Worm (Caenorhabditis elegans) whole organism, late embryonic: ENCODE data around the gene C25G6.4.

Source experiments
- C08G9.2 ChIP-seq: sonication (generic microtip); optimal IDR thresholded peaks from 2 replicates; lab custom pipeline; 2016; ENCODE audit warnings: mild to moderate bottlenecking, missing genetic modification characterization, moderate library complexity, missing compliant biosample characterization
- K09A11.1 ChIP-seq: sonication (generic microtip); optimal IDR thresholded peaks from 2 replicates; lab custom pipeline; 2017; ENCODE audit warnings: antibody characterized with exemption, mild to moderate bottlenecking, missing genetic modification characterization, missing compliant biosample characterization; ENCODE audit not compliant: insufficient read depth
- Y22D7AL.16 ChIP-seq: sonication (generic microtip); optimal IDR thresholded peaks from 2 replicates; lab custom pipeline; 2016; ENCODE audit warnings: missing genetic modification characterization, missing compliant biosample characterization
- ama-1 ChIP-seq: fragments of 150-350 bp; optimal IDR thresholded peaks from 2 replicates; lab custom pipeline; 2014
- ceh-14 ChIP-seq: sonication (generic microtip); optimal IDR thresholded peaks from 2 replicates; lab custom pipeline; 2016; ENCODE audit warnings: missing genotype, missing genetic modification characterization, missing compliant biosample characterization
- ceh-19 ChIP-seq: fragments of 200-800 bp; sonication (Bioruptor generic); optimal IDR thresholded peaks from 2 replicates; lab custom pipeline; 2018; ENCODE audit warnings: mild to moderate bottlenecking, missing genetic modification characterization, missing compliant biosample characterization
- ceh-22 ChIP-seq: sonication (generic microtip); optimal IDR thresholded peaks from 2 replicates; lab custom pipeline; 2017; ENCODE audit warnings: missing biosample characterization, missing genetic modification characterization
- ceh-24 ChIP-seq: sonication (generic microtip); optimal IDR thresholded peaks from 2 replicates; lab custom pipeline; 2016; ENCODE audit warnings: mild to moderate bottlenecking, missing genetic modification characterization, missing compliant biosample characterization
- ceh-30 ChIP-seq: fragments of 150-350 bp; optimal IDR thresholded peaks from 2 replicates; lab custom pipeline; 2014; ENCODE audit warnings: missing biosample characterization, missing genetic modification characterization
- ceh-31 ChIP-seq: sonication (generic microtip); optimal IDR thresholded peaks from 2 replicates; lab custom pipeline; 2016; ENCODE audit warnings: missing genetic modification characterization, missing compliant biosample characterization
- ceh-48 ChIP-seq: sonication (generic microtip); optimal IDR thresholded peaks from 2 replicates; lab custom pipeline; 2016; ENCODE audit warnings: missing genetic modification characterization, inconsistent platforms, missing compliant biosample characterization
- che-1 ChIP-seq: sonication (generic microtip); optimal IDR thresholded peaks from 2 replicates; lab custom pipeline; 2016; ENCODE audit warnings: mild to moderate bottlenecking, missing genetic modification characterization, missing compliant biosample characterization
- elt-2 ChIP-seq: sonication (generic microtip); optimal IDR thresholded peaks from 2 replicates; lab custom pipeline; 2016; ENCODE audit warnings: missing genetic modification reagents, missing genetic modification characterization, missing compliant biosample characterization
- elt-4 ChIP-seq: sonication (generic microtip); optimal IDR thresholded peaks from 2 replicates; lab custom pipeline; 2016; ENCODE audit warnings: missing genetic modification characterization, missing compliant biosample characterization
- ets-4 ChIP-seq: sonication (generic microtip); optimal IDR thresholded peaks from 2 replicates; lab custom pipeline; 2016; ENCODE audit warnings: missing genetic modification characterization, missing compliant biosample characterization
- eyg-1 ChIP-seq: sonication (generic microtip); optimal IDR thresholded peaks from 2 replicates; lab custom pipeline; 2016; ENCODE audit warnings: missing genotype, missing genetic modification characterization, missing compliant biosample characterization
- fax-1 ChIP-seq: sonication (generic microtip); optimal IDR thresholded peaks from 2 replicates; lab custom pipeline; 2016; ENCODE audit warnings: missing genotype, missing genetic modification characterization, missing compliant biosample characterization
- gmeb-2 ChIP-seq: sonication (generic microtip); optimal IDR thresholded peaks from 2 replicates; lab custom pipeline; 2016; ENCODE audit warnings: missing genetic modification characterization, inconsistent platforms, missing compliant biosample characterization
- hlh-15 ChIP-seq: sonication (generic microtip); optimal IDR thresholded peaks from 2 replicates; lab custom pipeline; 2016; ENCODE audit warnings: missing genetic modification characterization, missing compliant biosample characterization
- hlh-30 ChIP-seq: sonication (generic microtip); optimal IDR thresholded peaks from 2 replicates; lab custom pipeline; 2017; ENCODE audit warnings: antibody characterized with exemption, missing genetic modification characterization, missing compliant biosample characterization; ENCODE audit not compliant: insufficient read depth
- hlh-6 ChIP-seq: sonication (generic microtip); optimal IDR thresholded peaks from 2 replicates; lab custom pipeline; 2016; ENCODE audit warnings: missing genotype, missing genetic modification characterization, missing compliant biosample characterization
- hlh-8 ChIP-seq: sonication (generic microtip); optimal IDR thresholded peaks from 2 replicates; lab custom pipeline; 2016; ENCODE audit warnings: missing genotype, missing genetic modification characterization, missing compliant biosample characterization
- madf-2 ChIP-seq: sonication (generic microtip); optimal IDR thresholded peaks from 2 replicates; lab custom pipeline; 2017; ENCODE audit warnings: missing genetic modification characterization, missing compliant biosample characterization
- nhr-11 ChIP-seq: fragments of 150-350 bp; optimal IDR thresholded peaks from 2 replicates; lab custom pipeline; 2014; ENCODE audit warnings: missing biosample characterization, missing genetic modification characterization
- odd-2 ChIP-seq: sonication (generic microtip); optimal IDR thresholded peaks from 2 replicates; lab custom pipeline; 2017; ENCODE audit warnings: antibody characterized with exemption, mild to moderate bottlenecking, missing genetic modification characterization, missing compliant biosample characterization
- pag-3 ChIP-seq: sonication (generic microtip); optimal IDR thresholded peaks from 2 replicates; lab custom pipeline; 2016; ENCODE audit warnings: missing compliant biosample characterization, missing genetic modification characterization, borderline replicate concordance
- pat-9 ChIP-seq: fragments of 200-800 bp; sonication (Bioruptor generic); optimal IDR thresholded peaks from 2 replicates; lab custom pipeline; 2018; ENCODE audit warnings: mild to moderate bottlenecking, missing genetic modification characterization, moderate library complexity, missing compliant biosample characterization
- pax-1 ChIP-seq: fragments of 150-350 bp; optimal IDR thresholded peaks from 2 replicates; lab custom pipeline; 2014; ENCODE audit warnings: missing biosample characterization, missing genetic modification characterization
- pha-2 ChIP-seq: sonication (generic microtip); optimal IDR thresholded peaks from 2 replicates; lab custom pipeline; 2017; ENCODE audit warnings: mild to moderate bottlenecking, missing genetic modification characterization, missing compliant biosample characterization
- pha-4 ChIP-seq: fragments of 150-350 bp; optimal IDR thresholded peaks from 2 replicates; lab custom pipeline; 2018; ENCODE audit warnings: missing biosample characterization, missing genetic modification reagents, missing genetic modification characterization
- pros-1 ChIP-seq: fragments of 150-350 bp; optimal IDR thresholded peaks from 2 replicates; lab custom pipeline; 2014; ENCODE audit warnings: missing biosample characterization, missing genetic modification reagents, missing genetic modification characterization
- ref-2 ChIP-seq: sonication (generic microtip); optimal IDR thresholded peaks from 2 replicates; lab custom pipeline; 2016; ENCODE audit warnings: missing genetic modification characterization, missing compliant biosample characterization
- sdc-2 ChIP-seq: sonication (generic microtip); optimal IDR thresholded peaks from 2 replicates; lab custom pipeline; 2016; ENCODE audit warnings: missing genotype, missing genetic modification characterization, missing compliant biosample characterization
- sox-2 ChIP-seq: fragments of 200-800 bp; sonication (Bioruptor generic); IDR thresholded peaks from 2 replicates; pipeline ENCODE4 v1.3.6; 2022; ENCODE audit warnings: missing genetic modification reagents, missing genetic modification characterization, missing compliant biosample characterization
- tbx-2 ChIP-seq: sonication (generic microtip); optimal IDR thresholded peaks from 2 replicates; lab custom pipeline; 2016; ENCODE audit warnings: missing genetic modification characterization, missing compliant biosample characterization
- tbx-7 ChIP-seq: sonication (generic microtip); optimal IDR thresholded peaks from 2 replicates; lab custom pipeline; 2016; ENCODE audit warnings: missing genotype, missing genetic modification characterization, missing compliant biosample characterization
- unc-3 ChIP-seq, 2 experiments: fragments of 200-800 bp in 1 of 2; sonication (Bioruptor generic) in 1 of 2; sonication (generic microtip) in 1 of 2; conservative IDR thresholded peaks in 1 of 2; optimal IDR thresholded peaks in 1 of 2; 2 replicates each; pipeline versions ENCODE4 v1.3.6 to Lab custom; 2016 to 2022; ENCODE audit warnings: missing compliant biosample characterization in 2 of 2, missing genetic modification characterization in 2 of 2, missing genetic modification reagents in 1 of 2
- unc-42 ChIP-seq: sonication (generic microtip); optimal IDR thresholded peaks from 2 replicates; lab custom pipeline; 2016; ENCODE audit warnings: missing genotype, missing genetic modification characterization, missing compliant biosample characterization
- unc-55 ChIP-seq: sonication (generic microtip); optimal IDR thresholded peaks from 2 replicates; lab custom pipeline; 2017; ENCODE audit warnings: missing biosample characterization, missing genetic modification reagents, missing genetic modification characterization

The C25G6.4 gene

ce11 chrX:1245717-1246116 is 3.9 kb downstream of the C25G6.4 start, which contains the start of gene tsp-9:
Gene tsp-9, plus strand, starts transcription at chrX:1246017.
- no peak for TF ChIP-seq tbx-7 (tag; lab: Kevin White, UChicago)
- TF ChIP-seq hlh-15 (tag; lab: Kevin White, UChicago) = no peak
- TF ChIP-seq odd-2 (tag; lab: Kevin White, UChicago) = no peak
- no peak for TF ChIP-seq pha-2 (tag; lab: Kevin White, UChicago)
- no peak for TF ChIP-seq pros-1 (tag; lab: Kevin White, UChicago)
- TF ChIP-seq eyg-1 (tag; lab: Kevin White, UChicago) = no peak
- TF ChIP-seq tbx-2 (tag; lab: Kevin White, UChicago) = no peak
- no peak for TF ChIP-seq gmeb-2 (tag; lab: Kevin White, UChicago)
- TF ChIP-seq fax-1 = no peak
- no peak for TF ChIP-seq ceh-22 (tag; lab: Kevin White, UChicago)

DNA sequence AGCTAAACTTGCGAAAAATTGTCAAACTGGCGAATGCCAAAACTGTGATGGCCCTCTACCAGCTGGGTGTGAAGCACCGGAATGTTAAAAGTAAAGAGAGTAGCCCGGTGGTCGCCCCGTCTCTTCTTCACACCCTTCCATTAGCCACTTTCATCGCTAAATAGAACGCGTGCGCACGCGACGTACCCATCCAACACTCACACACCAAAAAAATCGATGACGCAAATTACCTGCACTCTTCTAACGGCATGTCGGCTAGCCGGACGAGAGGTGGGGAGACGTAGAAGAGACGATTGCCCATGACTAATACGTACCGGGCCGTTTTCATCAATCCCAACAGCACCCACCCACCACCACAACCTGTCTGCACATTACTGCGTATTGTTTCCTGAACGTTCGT is 5.4 kb downstream of the C25G6.4 start:
- TF ChIP-seq sdc-2 (peak; percentile 64), pha-2 (tag; lab: Kevin White, UChicago) (no peak), nhr-11 (tag; lab: Kevin White, UChicago) (no peak), ceh-48 (tag; lab: Kevin White, UChicago) (peak; percentile 32), hlh-30 (tag; lab: Kevin White, UChicago) (peak; percentile 24), tbx-2 (tag; lab: Kevin White, UChicago) (peak; percentile 30), ceh-31 (tag; lab: Kevin White, UChicago) (peak; percentile 37), hlh-8 (tag; lab: Kevin White, UChicago) (no peak)

DNA sequence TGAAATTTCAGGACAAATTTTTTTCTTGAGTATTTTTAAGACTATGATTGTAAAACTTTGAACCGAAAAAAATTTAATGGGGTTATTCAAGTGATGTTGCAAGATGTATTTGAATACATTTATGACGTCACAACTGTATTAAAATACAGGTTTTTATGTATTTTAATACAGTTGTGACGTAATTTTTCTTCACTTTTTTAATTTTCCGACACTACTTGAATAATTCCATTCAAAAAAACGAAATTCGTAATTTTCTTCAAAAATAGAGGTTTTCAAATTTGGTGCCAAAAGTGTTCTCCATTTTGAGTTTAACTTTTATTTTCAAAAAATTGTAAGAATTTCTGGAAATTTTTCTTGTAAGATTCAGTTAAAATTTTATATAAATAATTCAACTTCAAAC is 6.9 kb downstream of the C25G6.4 start:
- TF ChIP-seq C08G9.2 (tag; lab: Kevin White, UChicago) (no peak), tbx-7 (tag; lab: Kevin White, UChicago) (no peak), ceh-19 (GFP tag; lab: Kevin White, UChicago) (no peak), unc-55 (GFP tag; lab: Kevin White, UChicago) (no peak), nhr-11 (tag; lab: Kevin White, UChicago) (no peak), elt-4 (tag; lab: Kevin White, UChicago) (no peak), hlh-30 (tag; lab: Kevin White, UChicago) (no peak), pag-3 (tag; lab: Kevin White, UChicago) (no peak), ceh-14 (no peak), ceh-24 (no peak), unc-42 (no peak), unc-3 (GFP tag; conservative IDR thresholded peaks at IDR 0.05; lab: Robert Waterston, UW) (no peak), unc-3 (tag; optimal IDR thresholded peaks at IDR 0.05; lab: Kevin White, UChicago) (no peak), hlh-6 (tag; lab: Kevin White, UChicago) (no peak), ceh-48 (tag; lab: Kevin White, UChicago) (no peak), sox-2 (GFP tag; lab: Robert Waterston, UW) (no peak), ets-4 (tag; lab: Kevin White, UChicago) (no peak), hlh-15 (tag; lab: Kevin White, UChicago) (no peak)
- TF ChIP-seq, all 69 proteins: peak for 0

ce11 chrX:1238803-1239202 is 10.8 kb downstream of the C25G6.4 start, which contains the start of gene C25G6.3:
Gene C25G6.3, minus strand, starts transcription at chrX:1238903.
- TF ChIP-seq sox-2 (GFP tag; lab: Robert Waterston, UW) (no peak), ama-1 (no peak), hlh-30 (tag; lab: Kevin White, UChicago) (no peak), che-1 (no peak), pax-1 (tag; lab: Kevin White, UChicago) (no peak), madf-2 (tag; lab: Kevin White, UChicago) (no peak), K09A11.1 (tag; lab: Kevin White, UChicago) (no peak), ref-2 (tag; lab: Kevin White, UChicago) (no peak), pha-4 (tag; lab: Kevin White, UChicago) (no peak), pat-9 (tag; lab: Kevin White, UChicago) (no peak), Y22D7AL.16 (tag; lab: Kevin White, UChicago) (no peak), C08G9.2 (tag; lab: Kevin White, UChicago) (no peak), ceh-30 (no peak), pros-1 (tag; lab: Kevin White, UChicago) (no peak), elt-2 (tag; lab: Kevin White, UChicago) (no peak)
- TF ChIP-seq, all 69 proteins: peak for 0
